Worm (Caenorhabditis elegans): ENCODE data around the gene PDB1.1.

DNA sequence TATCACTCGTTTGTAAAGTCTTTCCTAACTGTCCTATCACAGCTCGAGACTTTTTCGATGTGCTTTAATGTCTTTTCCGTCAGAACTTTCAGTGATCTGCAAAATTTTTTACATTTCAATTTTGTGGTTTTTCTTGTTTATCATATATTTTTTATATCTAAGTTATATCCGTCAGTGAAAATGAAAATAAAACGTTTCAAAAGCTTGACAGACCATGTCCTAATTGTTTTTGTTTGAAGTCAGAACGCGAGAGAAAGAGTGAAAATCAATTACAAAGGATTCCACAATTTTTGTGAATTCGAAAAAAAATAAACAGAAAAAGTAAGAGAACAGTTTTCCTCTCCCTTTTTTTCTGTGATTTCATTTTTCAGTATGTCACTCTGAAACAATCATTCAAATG, 10.7 kb downstream of the PDB1.1 start, which contains the start of gene F46C8.1:
- TF ChIP-seq ama-1 (optimal IDR thresholded peaks at IDR 0.05) (no peak), sea-1 (GFP tag; conservative IDR thresholded peaks at IDR 0.05) (no peak), tra-4 (tag; optimal IDR thresholded peaks at IDR 0.05) (no peak)

Measured in whole organism, early embryonic.